Worm (Caenorhabditis elegans) whole organism, midembryonic: Measurements from ENCODE around the gene sri-7.

Source experiments
- T22C8.4 ChIP-seq: fragments of 200-800 bp; sonication (Bioruptor generic); IDR thresholded peaks from 2 replicates; pipeline ENCODE4 v1.3.6; 2022; ENCODE audit warnings: missing genetic modification characterization, missing compliant biosample characterization
- cog-1 ChIP-seq: sonication (generic microtip); optimal IDR thresholded peaks from 2 replicates; lab custom pipeline; 2016; ENCODE audit warnings: missing genetic modification characterization, missing compliant biosample characterization
- flt-1 ChIP-seq: fragments of 200-800 bp; sonication (Bioruptor generic); IDR thresholded peaks from 2 replicates; pipeline ENCODE4 v1.3.6; 2022; ENCODE audit warnings: missing genetic modification characterization, missing compliant biosample characterization
- klf-2 ChIP-seq: fragments of 200-800 bp; sonication (Bioruptor generic); conservative IDR thresholded peaks from 2 replicates; pipeline ENCODE4 v1.3.6; 2022; ENCODE audit warnings: missing genetic modification reagents, missing genetic modification characterization, missing compliant biosample characterization
- med-1 ChIP-seq: sonication (generic microtip); optimal IDR thresholded peaks from 2 replicates; lab custom pipeline; 2017; ENCODE audit warnings: missing genetic modification characterization, mild to moderate bottlenecking, missing compliant biosample characterization, antibody characterized with exemption, missing genetic modification reagents; ENCODE audit not compliant: insufficient read depth
- ref-1 ChIP-seq: fragments of 200-800 bp; sonication (Bioruptor generic); conservative IDR thresholded peaks from 2 replicates; pipeline ENCODE4 v1.3.6; 2022; ENCODE audit warnings: missing genetic modification reagents, missing genetic modification characterization, missing compliant biosample characterization
- tab-1 ChIP-seq: fragments of 200-800 bp; sonication (Bioruptor generic); IDR thresholded peaks from 2 replicates; pipeline ENCODE4 v1.3.6; 2022; ENCODE audit warnings: missing genetic modification characterization, missing compliant biosample characterization
- ztf-23 ChIP-seq: fragments of 200-800 bp; sonication (Bioruptor generic); IDR thresholded peaks from 2 replicates; pipeline ENCODE4 v1.3.6; 2022; ENCODE audit warnings: missing genetic modification reagents, missing genetic modification characterization, missing compliant biosample characterization
- ztf-29 ChIP-seq: fragments of 200-800 bp; sonication (Bioruptor generic); IDR thresholded peaks from 2 replicates; pipeline ENCODE4 v1.3.6; 2022; ENCODE audit warnings: missing genetic modification reagents, missing genetic modification characterization, missing compliant biosample characterization

The sri-7 gene

ce11 chrV:15444615-15445014 is 44.5 kb downstream of the sri-7 start, which contains the start of gene T26H5.9:
Gene T26H5.9 (plus strand): TSS chrV:15444916.
- TF ChIP-seq T22C8.4 (GFP tag; lab: Robert Waterston, UW) (no peak), ztf-29 (GFP tag; lab: Robert Waterston, UW) (no peak), klf-2 (no peak), ztf-23 (GFP tag; lab: Robert Waterston, UW) (no peak), cog-1 (tag; lab: Kevin White, UChicago) (no peak), ref-1 (GFP tag; lab: Robert Waterston, UW) (no peak), tab-1 (GFP tag; lab: Robert Waterston, UW) (no peak), flt-1 (no peak), med-1 (GFP tag; lab: Kevin White, UChicago) (no peak)

DNA sequence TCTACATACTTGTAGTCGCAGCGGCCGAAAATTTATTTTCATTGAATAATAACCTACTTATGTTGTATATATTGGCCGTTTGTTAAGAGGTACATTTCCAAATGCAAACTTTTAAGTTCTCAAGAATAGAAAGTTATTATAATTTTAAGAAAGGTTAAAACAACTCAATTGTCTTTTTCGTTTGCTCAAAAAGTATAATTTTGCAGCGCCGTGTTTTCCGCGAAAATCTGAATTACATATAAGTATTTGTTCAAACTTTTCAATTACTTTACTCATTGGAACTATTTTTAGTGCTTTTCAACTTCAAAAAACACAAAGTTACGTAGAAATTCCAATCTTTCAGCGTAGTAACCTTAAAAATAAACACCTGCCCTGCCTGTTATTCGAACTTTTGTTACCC is 45.3 kb downstream of the sri-7 start, which contains the start of gene srh-239:
Gene srh-239, plus strand, starts transcription at position 301 of the 400 bp plus-strand sequence.
- TF ChIP-seq klf-2 (no peak), flt-1 (no peak), tab-1 (GFP tag; lab: Robert Waterston, UW) (no peak), ztf-29 (GFP tag; lab: Robert Waterston, UW) (no peak), med-1 (GFP tag; lab: Kevin White, UChicago) (no peak), ref-1 (GFP tag; lab: Robert Waterston, UW) (no peak), ztf-23 (GFP tag; lab: Robert Waterston, UW) (no peak), cog-1 (tag; lab: Kevin White, UChicago) (no peak), T22C8.4 (GFP tag; lab: Robert Waterston, UW) (no peak)

DNA sequence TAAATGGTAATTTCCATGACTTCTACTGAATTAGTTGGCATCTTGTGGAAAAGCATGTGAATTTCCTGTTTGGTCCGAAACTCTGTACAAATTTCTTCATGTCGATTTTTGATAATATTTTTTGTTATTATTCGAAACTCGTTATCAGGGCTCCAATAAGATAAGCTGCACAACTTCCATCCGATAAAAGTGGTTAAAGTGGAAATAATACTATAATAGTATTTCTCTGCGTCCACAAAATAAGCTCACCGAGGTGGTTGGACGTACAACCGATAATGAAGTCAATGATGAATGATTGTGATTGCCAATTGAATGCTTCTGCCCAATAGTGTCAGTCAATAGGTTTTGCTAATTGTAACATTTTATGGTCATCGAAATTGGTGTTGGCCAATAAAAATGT is 48.3 kb downstream of the sri-7 start, which contains the start of gene T26H5.4:
Gene T26H5.4, minus strand, starts transcription at position 294 of the 400 bp plus-strand sequence.
- TF ChIP-seq tab-1 (GFP tag; lab: Robert Waterston, UW) = no peak
- no peak for TF ChIP-seq med-1 (GFP tag; lab: Kevin White, UChicago)
- no peak for TF ChIP-seq klf-2
- TF ChIP-seq ztf-23 (GFP tag; lab: Robert Waterston, UW) = no peak
- no peak for TF ChIP-seq cog-1 (tag; lab: Kevin White, UChicago)
- no peak for TF ChIP-seq T22C8.4 (GFP tag; lab: Robert Waterston, UW)
- no peak for TF ChIP-seq ztf-29 (GFP tag; lab: Robert Waterston, UW)
- no peak for TF ChIP-seq flt-1
- TF ChIP-seq ref-1 (GFP tag; lab: Robert Waterston, UW) = no peak

- no peak for TF ChIP-seq ref-1 (GFP tag; lab: Robert Waterston, UW)
- TF ChIP-seq ztf-23 (GFP tag; lab: Robert Waterston, UW) = no peak
- no peak for TF ChIP-seq ztf-29 (GFP tag; lab: Robert Waterston, UW)
- TF ChIP-seq flt-1 = no peak
- no peak for TF ChIP-seq T22C8.4 (GFP tag; lab: Robert Waterston, UW)
- TF ChIP-seq med-1 (GFP tag; lab: Kevin White, UChicago) = no peak
- TF ChIP-seq tab-1 (GFP tag; lab: Robert Waterston, UW) = no peak
- no peak for TF ChIP-seq klf-2
- no peak for TF ChIP-seq cog-1 (tag; lab: Kevin White, UChicago)
Measured at ce11 chrV:15448865-15449264, 48.7 kb downstream of the sri-7 start, which contains the start of gene T26H5.14. Gene T26H5.14 (plus strand): TSS chrV:15449165.

ce11 chrV:15451421-15451820 is 51.3 kb downstream of the sri-7 start, which contains the start of gene srw-33:
Gene srw-33 (minus strand): TSS chrV:15451521.
- TF ChIP-seq ztf-29 (GFP tag; lab: Robert Waterston, UW) = no peak
- TF ChIP-seq T22C8.4 (GFP tag; lab: Robert Waterston, UW) = no peak
- no peak for TF ChIP-seq tab-1 (GFP tag; lab: Robert Waterston, UW)
- TF ChIP-seq ztf-23 (GFP tag; lab: Robert Waterston, UW) = no peak
- TF ChIP-seq flt-1 = no peak
- TF ChIP-seq cog-1 (tag; lab: Kevin White, UChicago) = no peak
- no peak for TF ChIP-seq ref-1 (GFP tag; lab: Robert Waterston, UW)
- no peak for TF ChIP-seq med-1 (GFP tag; lab: Kevin White, UChicago)
- no peak for TF ChIP-seq klf-2
